Worm (Caenorhabditis elegans) whole organism, early embryonic: ENCODE results near the gene C18D11.6.
A peak's percentile ranks its signal among the peaks of the same experiment; 100 is the strongest.

ENCODE experiments used
- B0310.2 ChIP-seq: sonication (generic microtip); optimal IDR thresholded peaks from 2 replicates; lab custom pipeline; 2016; ENCODE audit warnings: mild to moderate bottlenecking, missing genetic modification characterization, missing compliant biosample characterization
- F13C5.2 ChIP-seq: sonication (generic microtip); optimal IDR thresholded peaks from 2 replicates; lab custom pipeline; 2017; ENCODE audit warnings: mild to moderate bottlenecking, missing genetic modification characterization, inconsistent platforms, missing compliant biosample characterization
- aly-1 ChIP-seq: sonication (generic microtip); optimal IDR thresholded peaks from 2 replicates; lab custom pipeline; 2016; ENCODE audit warnings: missing genetic modification characterization, missing compliant biosample characterization
- ama-1 ChIP-seq: fragments of 150-350 bp; optimal IDR thresholded peaks from 2 replicates; lab custom pipeline; 2014
- ceh-13 ChIP-seq: fragments of 200-800 bp; sonication (Bioruptor generic); optimal IDR thresholded peaks from 2 replicates; lab custom pipeline; 2018; ENCODE audit warnings: mild to moderate bottlenecking, missing genetic modification characterization, missing compliant biosample characterization
- ceh-36 ChIP-seq: sonication (generic microtip); optimal IDR thresholded peaks from 2 replicates; lab custom pipeline; 2016; ENCODE audit warnings: missing genetic modification characterization, inconsistent platforms, missing compliant biosample characterization
- ets-7 ChIP-seq: sonication (generic microtip); optimal IDR thresholded peaks from 2 replicates; lab custom pipeline; 2016; ENCODE audit warnings: missing genotype, missing genetic modification characterization, missing compliant biosample characterization
- flt-1 ChIP-seq: fragments of 200-800 bp; sonication (Bioruptor generic); IDR thresholded peaks from 2 replicates; pipeline ENCODE4 v1.3.6; 2022; ENCODE audit warnings: missing genetic modification characterization, missing compliant biosample characterization
- hmbx-1 ChIP-seq: sonication (generic microtip); optimal IDR thresholded peaks from 2 replicates; lab custom pipeline; 2016; ENCODE audit warnings: mild to moderate bottlenecking, missing genetic modification characterization, missing compliant biosample characterization
- hmg-4 ChIP-seq: fragments of 200-800 bp; sonication (Bioruptor generic); optimal IDR thresholded peaks from 2 replicates; lab custom pipeline; 2018; ENCODE audit warnings: mild to moderate bottlenecking, missing genetic modification characterization, missing compliant biosample characterization
- hnd-1 ChIP-seq: sonication (generic microtip); optimal IDR thresholded peaks from 2 replicates; lab custom pipeline; 2016; ENCODE audit warnings: missing genetic modification characterization, missing compliant biosample characterization
- pes-1 ChIP-seq: fragments of 200-800 bp; sonication (Bioruptor generic); IDR thresholded peaks from 2 replicates; pipeline ENCODE4 v1.3.6; 2022; ENCODE audit warnings: missing genetic modification reagents, missing genetic modification characterization, missing compliant biosample characterization
- scrt-1 ChIP-seq: fragments of 200-800 bp; sonication (Bioruptor generic); IDR thresholded peaks from 2 replicates; pipeline ENCODE4 v1.3.6; 2022; ENCODE audit warnings: missing genetic modification characterization, missing compliant biosample characterization
- sea-1 ChIP-seq: fragments of 200-800 bp; sonication (Bioruptor generic); conservative IDR thresholded peaks from 2 replicates; pipeline ENCODE4 v1.3.6; 2022; ENCODE audit warnings: missing genetic modification characterization, missing compliant biosample characterization
- tbx-11 ChIP-seq: fragments of 200-800 bp; sonication (Bioruptor generic); IDR thresholded peaks from 2 replicates; pipeline ENCODE4 v1.3.6; 2022; ENCODE audit warnings: missing genetic modification characterization, missing compliant biosample characterization
- tbx-37 ChIP-seq: fragments of 200-800 bp; sonication (Bioruptor generic); conservative IDR thresholded peaks from 2 replicates; pipeline ENCODE4 v1.3.6; 2022; ENCODE audit warnings: missing genetic modification reagents, missing genetic modification characterization, missing compliant biosample characterization
- tra-4 ChIP-seq: sonication (generic microtip); optimal IDR thresholded peaks from 2 replicates; lab custom pipeline; 2017; ENCODE audit warnings: missing genetic modification characterization, missing compliant biosample characterization

Gene C18D11.6

DNA sequence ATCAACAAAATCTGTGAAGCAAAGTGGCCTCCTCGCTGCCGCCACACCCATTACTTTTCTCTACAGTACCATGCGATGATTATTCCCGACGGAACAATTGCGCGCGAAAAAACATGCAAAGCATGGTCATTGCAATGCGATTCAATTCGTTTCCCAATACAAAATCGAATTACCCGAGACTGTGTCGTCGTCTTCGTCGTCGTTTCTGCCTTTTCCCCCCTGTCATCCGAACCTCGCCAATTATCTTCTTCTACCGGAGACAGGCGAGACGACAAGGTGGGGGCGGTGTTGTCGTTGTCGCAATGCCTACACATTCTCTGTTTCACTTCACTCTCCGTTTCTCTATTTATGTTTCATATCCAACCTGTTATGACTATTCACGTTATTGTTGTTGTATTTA, 1.5 kb downstream of the C18D11.6 start:
- TF ChIP-seq sea-1 (GFP tag; lab: Robert Waterston, UW): no peak
- no peak for TF ChIP-seq F13C5.2 (tag; lab: Kevin White, UChicago)
- TF ChIP-seq B0310.2: no peak
- no peak for TF ChIP-seq scrt-1 (GFP tag; lab: Robert Waterston, UW)
- no peak for TF ChIP-seq hmbx-1 (tag; lab: Kevin White, UChicago)
- TF ChIP-seq pes-1 (GFP tag; lab: Robert Waterston, UW): no peak
- no peak for TF ChIP-seq tbx-11 (GFP tag; lab: Robert Waterston, UW)

DNA sequence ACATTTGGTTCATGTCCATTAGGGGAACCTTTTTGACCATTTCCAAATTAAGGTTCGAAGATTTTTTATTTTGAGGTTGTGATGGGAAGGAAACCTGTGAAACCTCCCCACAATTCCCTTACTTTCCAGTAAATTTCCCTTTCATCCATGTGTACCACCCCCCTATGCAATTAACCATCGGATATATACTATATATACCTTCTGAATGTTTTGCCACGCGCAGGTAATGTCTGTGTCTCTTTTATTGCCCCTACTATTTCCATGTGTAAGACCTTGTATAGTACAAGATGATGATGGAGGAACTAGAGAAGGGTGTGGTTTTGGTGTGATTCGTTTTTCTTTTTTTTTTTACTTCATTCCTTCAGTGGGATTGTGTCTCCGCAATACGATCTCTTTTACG, 4.3 kb downstream of the C18D11.6 start:
- TF ChIP-seq tbx-37 (GFP tag; lab: Robert Waterston, UW): no peak
- TF ChIP-seq aly-1 (tag; lab: Kevin White, UChicago): no peak
- no peak for TF ChIP-seq sea-1 (GFP tag; lab: Robert Waterston, UW)
- no peak for TF ChIP-seq tra-4
- no peak for TF ChIP-seq hmg-4 (GFP tag; lab: Kevin White, UChicago)
- TF ChIP-seq flt-1: no peak
- TF ChIP-seq B0310.2: no peak
- no peak for TF ChIP-seq hmbx-1 (tag; lab: Kevin White, UChicago)
- no peak for TF ChIP-seq scrt-1 (GFP tag; lab: Robert Waterston, UW)
- no peak for TF ChIP-seq F13C5.2 (tag; lab: Kevin White, UChicago)
- no peak for TF ChIP-seq pes-1 (GFP tag; lab: Robert Waterston, UW)

DNA sequence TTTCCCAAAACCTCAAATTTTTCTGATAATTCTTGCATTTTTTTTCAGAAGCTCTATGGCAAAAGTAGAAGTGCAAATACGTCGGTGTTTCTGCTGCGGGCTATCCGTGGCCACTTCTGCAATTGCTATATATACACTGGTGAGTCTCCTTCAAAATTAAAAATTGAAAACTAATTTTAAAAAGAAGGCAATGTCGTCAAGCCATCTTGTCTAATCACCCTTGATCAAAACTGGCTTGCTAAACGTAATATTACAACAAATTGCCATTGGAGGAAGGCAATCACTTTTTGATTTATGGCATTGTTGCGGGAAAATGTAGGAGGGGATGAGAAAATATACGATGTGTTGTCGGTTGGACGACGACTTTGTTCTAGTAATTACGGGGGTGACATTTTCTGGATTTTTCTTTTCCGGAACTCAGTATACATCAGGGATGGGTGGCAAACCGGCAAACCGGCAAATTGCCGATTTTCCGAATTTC, 6.2 kb downstream of the C18D11.6 start, which contains the start of gene C18D11.1:
Gene C18D11.1 (plus strand): TSS at position 51 of the 481 bp plus-strand sequence.
- TF ChIP-seq sea-1 (GFP tag; lab: Robert Waterston, UW) (no peak), flt-1 (no peak), B0310.2 (no peak), ceh-13 (GFP tag; lab: Kevin White, UChicago) (no peak), pes-1 (GFP tag; lab: Robert Waterston, UW) (no peak), hnd-1 (tag; lab: Kevin White, UChicago) (no peak), hmbx-1 (tag; lab: Kevin White, UChicago) (no peak)

DNA sequence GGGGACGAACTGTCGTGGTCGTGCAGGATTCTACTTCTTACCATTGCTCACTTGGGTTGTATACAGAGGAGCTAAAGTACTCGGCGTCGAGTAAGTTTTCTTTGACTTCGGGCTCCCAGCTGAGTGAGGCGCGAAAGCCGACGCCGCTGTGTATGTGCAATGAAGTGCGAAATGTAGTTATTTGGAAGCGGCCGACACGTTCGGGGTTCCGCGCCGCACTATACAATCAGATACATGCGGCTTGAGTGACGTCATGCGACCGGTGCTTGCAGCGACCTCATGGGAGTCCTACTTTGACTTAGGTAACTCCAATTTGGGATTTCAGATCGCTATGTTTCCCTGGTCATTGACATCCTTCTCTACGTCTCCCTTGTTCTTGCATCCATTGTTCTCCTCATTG, 7.5 kb downstream of the C18D11.6 start:
- no peak for TF ChIP-seq ceh-13 (GFP tag; lab: Kevin White, UChicago)
- TF ChIP-seq tbx-11 (GFP tag; lab: Robert Waterston, UW): no peak
- TF ChIP-seq aly-1 (tag; lab: Kevin White, UChicago): no peak
- no peak for TF ChIP-seq ceh-36 (tag; lab: Kevin White, UChicago)
- TF ChIP-seq hmbx-1 (tag; lab: Kevin White, UChicago): no peak
- TF ChIP-seq scrt-1 (GFP tag; lab: Robert Waterston, UW): no peak
- no peak for TF ChIP-seq pes-1 (GFP tag; lab: Robert Waterston, UW)
- TF ChIP-seq tbx-37 (GFP tag; lab: Robert Waterston, UW): no peak
- TF ChIP-seq flt-1: no peak
- TF ChIP-seq hmg-4 (GFP tag; lab: Kevin White, UChicago): no peak
- no peak for TF ChIP-seq B0310.2
- TF ChIP-seq hnd-1 (tag; lab: Kevin White, UChicago): no peak
- no peak for TF ChIP-seq sea-1 (GFP tag; lab: Robert Waterston, UW)

DNA sequence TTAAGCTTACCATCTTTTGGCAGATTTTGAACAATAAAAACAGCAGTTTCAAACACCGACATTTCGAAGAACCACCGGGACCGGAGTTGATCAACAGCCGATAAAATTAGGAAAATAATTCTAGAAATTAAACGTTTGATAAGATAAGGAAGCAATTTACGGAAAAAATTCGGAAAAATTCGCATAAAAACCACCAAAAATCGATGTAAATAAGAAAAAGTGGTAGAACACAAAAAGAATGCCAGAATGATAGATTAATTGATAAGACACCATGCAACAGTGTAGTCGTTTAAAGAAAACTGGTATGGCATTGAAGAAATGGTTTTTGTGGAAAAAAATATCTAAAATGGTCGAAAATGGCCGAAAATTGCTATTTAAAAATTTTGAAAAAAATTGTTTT, 12.1 kb downstream of the C18D11.6 start, which contains the start of gene maa-1:
Gene maa-1 (minus strand): TSS at position 120 of the 400 bp plus-strand sequence.
- TF ChIP-seq sea-1 (GFP tag; lab: Robert Waterston, UW): no peak
- no peak for TF ChIP-seq ceh-36 (tag; lab: Kevin White, UChicago)
- no peak for TF ChIP-seq tra-4
- no peak for TF ChIP-seq hnd-1 (tag; lab: Kevin White, UChicago)
- TF ChIP-seq scrt-1 (GFP tag; lab: Robert Waterston, UW): no peak
- no peak for TF ChIP-seq hmg-4 (GFP tag; lab: Kevin White, UChicago)
- TF ChIP-seq hmbx-1 (tag; lab: Kevin White, UChicago): no peak
- TF ChIP-seq tbx-11 (GFP tag; lab: Robert Waterston, UW): no peak
- no peak for TF ChIP-seq flt-1
- TF ChIP-seq B0310.2: no peak
- TF ChIP-seq aly-1 (tag; lab: Kevin White, UChicago): no peak
- no peak for TF ChIP-seq pes-1 (GFP tag; lab: Robert Waterston, UW)

DNA sequence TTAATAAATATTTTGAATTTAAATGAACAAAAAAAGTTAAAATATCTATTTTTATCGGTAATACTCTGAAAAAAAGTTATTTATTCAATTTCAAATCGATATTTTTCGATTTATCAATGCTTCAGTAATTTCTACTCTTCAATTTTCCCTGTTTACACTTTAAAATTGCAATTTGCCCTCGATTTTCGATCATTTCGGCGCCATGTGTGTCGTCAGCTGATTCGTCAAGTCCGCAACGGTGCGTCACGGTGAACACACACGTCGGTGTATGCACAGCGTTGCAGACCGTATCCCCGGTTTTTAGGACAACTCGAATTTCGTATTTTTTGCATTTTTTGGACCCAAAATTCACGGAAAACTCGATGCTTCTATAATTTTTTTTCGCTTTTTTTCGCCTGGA, 12.9 kb downstream of the C18D11.6 start, which contains the start of gene C18D11.3:
Gene C18D11.3 (plus strand): TSS at position 189 of the 400 bp plus-strand sequence.
- TF ChIP-seq ets-7 (tag; lab: Kevin White, UChicago): no peak
- TF ChIP-seq tbx-37 (GFP tag; lab: Robert Waterston, UW): no peak
- no peak for TF ChIP-seq hmg-4 (GFP tag; lab: Kevin White, UChicago)
- TF ChIP-seq ceh-13 (GFP tag; lab: Kevin White, UChicago): no peak
- TF ChIP-seq F13C5.2 (tag; lab: Kevin White, UChicago): peak; percentile 64
- TF ChIP-seq tra-4: no peak
- no peak for TF ChIP-seq flt-1

DNA sequence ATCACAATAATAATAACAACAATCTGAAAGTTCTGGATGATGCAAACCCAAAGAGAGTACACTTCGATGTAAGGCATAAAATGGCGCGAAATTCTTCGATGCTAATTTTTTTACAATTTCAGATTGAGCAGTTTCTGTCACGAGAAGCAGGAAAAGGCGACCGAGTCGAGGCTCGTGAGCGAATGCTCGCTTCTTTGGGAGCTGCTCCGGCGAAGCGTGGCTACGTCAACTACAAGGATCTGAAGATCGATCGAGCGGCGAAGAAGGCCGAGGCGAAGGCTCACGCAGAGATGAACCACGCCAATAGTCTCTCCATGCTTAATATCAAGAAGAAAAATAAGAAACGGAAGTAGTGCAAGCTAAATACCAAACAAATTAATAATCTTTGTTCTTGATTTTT, 13.7 kb downstream of the C18D11.6 start:
- TF ChIP-seq ets-7 (tag; lab: Kevin White, UChicago) (no peak), B0310.2 (no peak), tbx-11 (GFP tag; lab: Robert Waterston, UW) (no peak), aly-1 (tag; lab: Kevin White, UChicago) (no peak), ama-1 (lab: Kevin White, UChicago) (no peak), scrt-1 (GFP tag; lab: Robert Waterston, UW) (no peak), ceh-13 (GFP tag; lab: Kevin White, UChicago) (no peak), F13C5.2 (tag; lab: Kevin White, UChicago) (no peak), hnd-1 (tag; lab: Kevin White, UChicago) (no peak), hmbx-1 (tag; lab: Kevin White, UChicago) (no peak), tbx-37 (GFP tag; lab: Robert Waterston, UW) (no peak), tra-4 (no peak), hmg-4 (GFP tag; lab: Kevin White, UChicago) (no peak), flt-1 (no peak), pes-1 (GFP tag; lab: Robert Waterston, UW) (no peak), ceh-36 (tag; lab: Kevin White, UChicago) (no peak), sea-1 (GFP tag; lab: Robert Waterston, UW) (no peak)
